Fruit fly (Drosophila melanogaster): ENCODE measurements around the gene CG11162.
A peak's percentile ranks its signal among the peaks of the same experiment; 100 is the strongest.

CG11162 gene

dm6 chrX:13676458-13676944 is at the start of gene CG11162 (continued):
- TF ChIP-seq Dip3 (GFP tag; optimal IDR thresholded peaks at IDR 0.05) (peak; percentile 41), gro (GFP tag; optimal IDR thresholded peaks at IDR 0.05) (peak; percentile 13), gem (tag; optimal IDR thresholded peaks at IDR 0.05) (peak; percentile 40), Fer3 (tag; optimal IDR thresholded peaks at IDR 0.05) (peak; percentile 38), lab (GFP tag; optimal IDR thresholded peaks at IDR 0.05) (peak; percentile 70), Meics (GFP tag; optimal IDR thresholded peaks at IDR 0.05) (peak; percentile 68), Sry-β (GFP tag; optimal IDR thresholded peaks at IDR 0.05) (no peak), CG10274 (GFP tag; optimal IDR thresholded peaks at IDR 0.05) (peak; percentile 93), BtbVII (GFP tag; optimal IDR thresholded peaks at IDR 0.05) (peak; percentile 10), Fer2 (tag; optimal IDR thresholded peaks at IDR 0.05) (no peak), nmo (GFP tag; optimal IDR thresholded peaks at IDR 0.05) (no peak), Hmr (GFP tag; optimal IDR thresholded peaks at IDR 0.05) (peak; percentile 68), wek (GFP tag; optimal IDR thresholded peaks at IDR 0.05) (no peak), Ets65A (GFP tag) (peak; percentile 77), CG7786 (GFP tag; optimal IDR thresholded peaks at IDR 0.05) (peak; percentile 28), CG10147 (GFP tag; optimal IDR thresholded peaks at IDR 0.05) (peak; percentile 41), HLH54F (GFP tag; optimal IDR thresholded peaks at IDR 0.05) (peak; percentile 30), cwo (GFP tag; optimal IDR thresholded peaks at IDR 0.05) (peak; percentile 75), CG12155 (GFP tag; optimal IDR thresholded peaks at IDR 0.05) (peak; percentile 20), CG9215 (GFP tag; IDR thresholded peaks at IDR 0.05) (0 out of 2 replicates have a peak, but pooled peaks have one; percentile 16)

- TF ChIP-seq trem (tag; optimal IDR thresholded peaks at IDR 0.05) (no peak), Awh (GFP tag; IDR thresholded peaks at IDR 0.05) (peak; percentile 64), vvl (GFP tag; IDR thresholded peaks at IDR 0.05) (peak; percentile 66), abd-A (tag; optimal IDR thresholded peaks at IDR 0.05) (peak; percentile 55), sd (tag; optimal IDR thresholded peaks at IDR 0.05) (peak; percentile 66), sqz (GFP tag; optimal IDR thresholded peaks at IDR 0.05) (peak; percentile 66), chinmo (GFP tag; IDR thresholded peaks at IDR 0.05; ENCODE audit: partially characterized antibody) (peak; percentile 85; the same call in 3 of the 4 replicates), CG8290 (GFP tag; optimal IDR thresholded peaks at IDR 0.05) (no peak), CG8290 (tag; optimal IDR thresholded peaks at IDR 0.05) (no peak), CG4360 (GFP tag; IDR thresholded peaks at IDR 0.05) (peak; percentile 53), CG2199 (GFP tag; IDR thresholded peaks at IDR 0.05) (peak; percentile 67; the same call in 1 of the 3 replicates)
Observed at dm6 chrX:13627855-13628254, 48.8 kb upstream of the CG11162 start.

dm6 chrX:13629414-13629813 is 47.3 kb upstream of the CG11162 start:
- TF ChIP-seq CG18262 (tag; optimal IDR thresholded peaks at IDR 0.05) (no peak), Nf-YA (GFP tag; IDR thresholded peaks at IDR 0.05) (no peak), CG18476 (GFP tag; optimal IDR thresholded peaks at IDR 0.05) (no peak), sens (GFP tag) (no peak), E2f1 (GFP tag; IDR thresholded peaks at IDR 0.05) (no peak), CG31365 (tag; optimal IDR thresholded peaks at IDR 0.05) (no peak), CG6689 (GFP tag; IDR thresholded peaks at IDR 0.05) (no peak), bowl (GFP tag; IDR thresholded peaks at IDR 0.05) (no peak), ssp (GFP tag; IDR thresholded peaks at IDR 0.05) (no peak), ara (GFP tag; IDR thresholded peaks at IDR 0.05) (no peak), rib (GFP tag; IDR thresholded peaks at IDR 0.05) (no peak), tio (GFP tag; optimal IDR thresholded peaks at IDR 0.05) (no peak), CG11504 (tag; optimal IDR thresholded peaks at IDR 0.05) (no peak), CG12219 (GFP tag; optimal IDR thresholded peaks at IDR 0.05) (no peak), Mes4 (GFP tag; optimal IDR thresholded peaks at IDR 0.05) (no peak), CG12744 (GFP tag; optimal IDR thresholded peaks at IDR 0.05) (no peak)
